Worm (Caenorhabditis elegans): ENCODE measurements around the gene E04F6.9.

- TF ChIP-seq nhr-84 (tag; optimal IDR thresholded peaks at IDR 0.05) = no peak
- no peak for TF ChIP-seq nhr-77 (tag; optimal IDR thresholded peaks at IDR 0.05)
- no peak for TF ChIP-seq lin-15B (tag; optimal IDR thresholded peaks at IDR 0.05)
- no peak for TF ChIP-seq zip-4 (GFP tag; optimal IDR thresholded peaks at IDR 0.05)
These were observed 12.7 kb downstream of the E04F6.9 start, which contains the start of gene E04F6.6 for ce11 chrII:7199308-7199707.
